Fruit fly (Drosophila melanogaster): Measurements from ENCODE around the gene PIG-B.

PIG-B gene

DNA sequence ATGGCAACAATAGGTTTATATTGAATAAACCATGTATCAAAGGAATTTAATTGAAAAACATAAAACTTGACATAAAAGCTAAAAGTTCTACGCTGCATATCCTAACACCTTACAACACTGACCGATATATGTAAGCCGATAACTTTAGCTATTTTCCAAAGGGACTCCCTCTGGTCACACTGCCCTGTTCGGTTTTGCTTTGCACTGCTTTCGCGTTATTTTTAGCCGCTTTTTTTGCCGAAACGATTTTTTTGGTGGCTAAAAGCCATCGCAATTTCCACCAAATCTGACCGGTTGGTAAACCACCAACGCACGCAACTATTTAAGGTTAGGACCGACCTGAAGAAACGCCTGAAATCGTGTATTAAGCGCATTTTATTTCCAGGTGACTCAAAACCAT, at the start of gene PIG-B, which contains the start of gene CG32263:
Gene PIG-B (plus strand): TSS at position 175 of the 400 bp plus-strand sequence.
Gene CG32263 (minus strand): TSS at position 26 of the 400 bp plus-strand sequence.
- TF ChIP-seq CTCF (optimal IDR thresholded peaks at IDR 0.05), result no peak
- no peak for TF ChIP-seq CG8478 (optimal IDR thresholded peaks at IDR 0.05)

DNA sequence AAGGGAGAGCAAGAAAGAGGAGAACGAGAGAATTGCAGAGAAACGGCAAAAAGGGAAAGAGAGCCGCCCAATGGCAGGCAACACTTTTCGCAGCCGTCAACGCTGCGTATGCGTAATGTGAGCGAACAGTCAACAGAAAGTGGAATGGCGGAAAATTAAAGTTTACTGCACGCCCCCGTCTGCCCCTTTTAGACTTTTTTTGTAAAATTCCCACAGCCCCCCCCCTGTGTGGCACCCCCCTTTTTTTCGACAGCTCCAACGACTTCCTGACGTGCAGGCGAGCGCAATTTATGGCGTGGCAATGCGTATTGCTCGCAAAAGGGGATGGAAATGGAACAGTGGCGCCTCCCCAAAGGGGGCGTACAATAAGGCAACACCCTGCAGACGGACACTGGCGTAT, 47.7 kb upstream of the PIG-B start:
- TF ChIP-seq CG8478 (optimal IDR thresholded peaks at IDR 0.05), result no peak
- TF ChIP-seq CTCF (optimal IDR thresholded peaks at IDR 0.05), result no peak

DNA sequence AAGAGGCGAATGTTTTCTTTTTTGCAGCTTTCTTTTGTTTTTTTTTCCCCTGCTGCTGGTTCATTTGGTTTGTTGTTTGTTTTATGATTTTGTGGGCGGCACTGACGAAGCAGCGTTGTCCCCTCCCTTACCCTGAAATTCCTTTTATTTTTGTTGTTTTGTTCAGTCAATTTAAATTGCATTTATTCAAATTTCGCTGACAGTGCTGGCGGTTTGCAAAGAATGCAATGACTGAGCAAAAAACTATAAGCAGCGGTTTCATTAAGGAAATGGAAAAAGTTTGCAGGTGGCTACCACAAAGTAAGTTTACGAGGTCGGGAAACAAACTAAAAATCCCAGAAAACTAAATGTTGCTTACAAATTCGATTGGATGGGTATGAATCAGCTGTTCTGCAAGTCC, 46.7 kb upstream of the PIG-B start:
- no peak for TF ChIP-seq CTCF (optimal IDR thresholded peaks at IDR 0.05)
- no peak for TF ChIP-seq CG8478 (optimal IDR thresholded peaks at IDR 0.05)

DNA sequence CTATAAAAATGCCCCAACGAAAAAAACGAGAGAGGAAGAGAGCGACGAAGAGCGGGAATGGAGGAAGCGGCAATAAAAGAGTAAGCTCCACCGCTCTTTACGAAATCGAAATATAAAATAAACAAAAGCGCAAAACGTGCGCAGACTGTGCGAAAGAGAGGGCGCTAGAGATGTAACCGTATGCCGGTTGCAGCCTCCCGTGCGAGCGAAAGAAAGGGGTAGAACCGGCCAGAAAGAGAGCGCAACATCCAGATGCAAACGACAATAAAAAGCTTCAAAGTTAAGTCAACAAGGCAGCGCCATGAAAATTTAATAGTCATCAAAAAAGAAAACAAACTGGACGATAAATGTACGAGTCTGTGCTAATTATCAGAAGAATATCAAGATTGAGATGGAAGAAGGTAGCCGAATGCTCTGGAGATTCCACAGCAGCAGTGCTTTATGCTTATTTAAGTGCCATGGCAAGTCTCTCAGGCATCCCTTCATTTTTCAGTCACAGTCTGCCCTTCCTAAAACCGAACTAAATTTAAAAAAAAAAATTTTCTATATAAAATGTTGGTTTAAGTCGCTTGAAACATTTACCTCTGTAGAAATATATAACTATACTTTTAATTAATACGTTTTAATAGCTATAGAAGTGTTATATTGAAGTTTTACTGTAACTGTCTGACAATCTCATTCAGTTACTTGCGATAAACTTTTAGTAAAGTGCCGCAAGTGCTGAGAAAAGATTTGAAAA, 45.1 kb upstream of the PIG-B start:
- TF ChIP-seq CG8478 (optimal IDR thresholded peaks at IDR 0.05) (no peak), CTCF (optimal IDR thresholded peaks at IDR 0.05) (no peak)

DNA sequence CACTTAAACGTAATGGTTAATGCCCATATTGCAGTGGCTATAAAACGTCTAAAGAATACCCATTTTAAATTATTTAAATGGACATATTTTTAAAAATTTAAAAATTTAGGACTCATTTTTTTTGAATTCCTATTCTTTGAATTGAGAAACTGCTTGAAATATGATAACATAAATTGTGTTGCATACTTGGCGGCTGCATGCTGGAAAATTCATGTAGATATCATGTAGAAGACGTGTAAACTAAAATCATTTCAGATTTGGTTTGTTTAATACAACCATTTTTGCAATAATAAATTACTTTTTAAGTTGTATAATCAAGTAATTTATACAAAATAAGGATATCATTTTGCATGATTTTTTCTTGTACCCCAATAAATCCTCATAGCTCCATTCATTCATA, 44.4 kb upstream of the PIG-B start:
- peak in 1 of 2 experiments; percentile 62 for TF ChIP-seq CTCF (optimal IDR thresholded peaks at IDR 0.05)
- no peak for TF ChIP-seq CG8478 (optimal IDR thresholded peaks at IDR 0.05)

DNA sequence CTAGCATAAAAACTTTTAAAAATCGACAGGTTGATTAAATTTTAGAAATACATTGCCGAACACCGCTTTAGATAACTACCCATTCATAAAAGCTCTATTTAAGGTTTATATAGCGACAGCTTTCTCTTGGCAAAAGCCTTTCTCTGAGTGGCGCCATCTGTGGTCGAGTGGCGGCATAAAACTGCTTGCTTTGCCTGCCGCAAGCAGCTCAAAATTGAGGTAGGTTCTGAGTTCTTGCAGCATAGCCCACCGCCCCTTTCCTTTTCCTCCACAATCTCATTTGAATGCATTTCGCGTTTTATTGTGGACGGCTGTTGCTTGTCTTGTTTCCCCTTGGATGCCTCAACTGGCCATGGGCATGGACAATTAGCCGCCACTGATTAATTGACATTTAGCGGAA, 43.2 kb upstream of the PIG-B start:
- TF ChIP-seq CG8478 (optimal IDR thresholded peaks at IDR 0.05) (no peak), CTCF (optimal IDR thresholded peaks at IDR 0.05) (peak; percentile 93 to 95)

DNA sequence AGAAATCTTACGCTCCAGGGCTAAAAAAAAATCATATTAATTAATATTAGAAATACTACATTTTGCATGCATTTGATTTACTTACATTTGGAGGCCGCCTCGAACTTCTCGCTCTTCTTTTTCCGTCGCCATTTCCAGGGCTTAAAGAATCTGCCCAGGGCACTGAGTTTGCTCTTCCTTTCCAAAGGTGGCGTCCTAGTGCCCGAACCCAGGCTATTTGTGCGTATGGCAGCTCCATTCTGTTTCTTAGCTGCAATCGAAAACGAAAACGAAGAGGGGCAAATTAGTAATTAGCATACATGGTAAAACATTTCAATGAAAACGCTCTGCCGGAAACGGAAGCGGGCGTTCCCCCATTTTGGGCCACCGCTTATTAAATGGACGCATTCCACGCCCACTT, 41.9 kb upstream of the PIG-B start:
- TF ChIP-seq CG8478 (optimal IDR thresholded peaks at IDR 0.05), result no peak
- peak; percentile 67 to 80 for TF ChIP-seq CTCF (optimal IDR thresholded peaks at IDR 0.05)

DNA sequence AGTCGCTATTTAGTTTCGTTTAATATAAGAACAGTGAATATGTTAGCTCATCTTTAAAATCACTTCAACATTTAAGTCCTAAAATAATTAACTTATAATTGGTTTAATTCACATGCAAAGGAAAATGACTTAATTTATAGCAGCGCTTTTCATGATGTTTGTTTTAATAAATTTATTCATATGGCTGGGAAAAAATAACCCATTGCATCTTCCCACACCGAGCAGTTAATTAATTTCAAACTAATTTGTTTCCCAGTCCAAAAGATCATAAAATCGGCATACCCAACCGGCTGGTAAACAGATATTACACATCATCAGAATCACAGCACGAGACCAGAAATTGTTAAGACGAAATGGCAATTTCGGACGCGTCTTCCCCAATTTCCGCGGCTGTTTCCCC, 40.2 kb upstream of the PIG-B start:
- TF ChIP-seq CG8478 (optimal IDR thresholded peaks at IDR 0.05) (no peak), CTCF (optimal IDR thresholded peaks at IDR 0.05) (no peak)

DNA sequence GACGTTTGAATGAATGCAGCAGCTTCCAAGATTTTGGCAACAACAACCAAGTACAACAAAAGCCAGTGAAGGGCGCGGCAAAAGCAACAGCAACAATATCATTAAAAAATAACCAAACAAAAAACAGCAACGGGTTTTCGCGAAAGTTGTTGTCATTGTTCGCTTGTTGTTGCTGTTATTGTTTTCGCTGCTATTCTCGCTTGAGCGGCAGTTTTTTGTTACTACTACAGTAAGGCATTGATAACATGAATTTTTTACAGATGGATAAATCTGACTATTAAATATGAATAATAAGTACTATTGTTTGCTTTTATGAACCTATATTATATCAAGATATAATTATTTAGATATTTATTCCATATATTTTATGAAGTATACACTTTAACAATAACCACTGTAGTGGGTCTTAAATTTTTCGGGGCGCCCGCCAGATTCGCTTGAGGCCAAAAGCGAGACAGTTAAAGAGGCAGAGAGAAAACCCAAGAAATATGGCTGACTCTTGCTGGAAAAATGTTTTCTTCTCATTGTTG, 39.6 kb upstream of the PIG-B start:
- TF ChIP-seq CG8478 (optimal IDR thresholded peaks at IDR 0.05) (no peak), CTCF (optimal IDR thresholded peaks at IDR 0.05) (no peak)

DNA sequence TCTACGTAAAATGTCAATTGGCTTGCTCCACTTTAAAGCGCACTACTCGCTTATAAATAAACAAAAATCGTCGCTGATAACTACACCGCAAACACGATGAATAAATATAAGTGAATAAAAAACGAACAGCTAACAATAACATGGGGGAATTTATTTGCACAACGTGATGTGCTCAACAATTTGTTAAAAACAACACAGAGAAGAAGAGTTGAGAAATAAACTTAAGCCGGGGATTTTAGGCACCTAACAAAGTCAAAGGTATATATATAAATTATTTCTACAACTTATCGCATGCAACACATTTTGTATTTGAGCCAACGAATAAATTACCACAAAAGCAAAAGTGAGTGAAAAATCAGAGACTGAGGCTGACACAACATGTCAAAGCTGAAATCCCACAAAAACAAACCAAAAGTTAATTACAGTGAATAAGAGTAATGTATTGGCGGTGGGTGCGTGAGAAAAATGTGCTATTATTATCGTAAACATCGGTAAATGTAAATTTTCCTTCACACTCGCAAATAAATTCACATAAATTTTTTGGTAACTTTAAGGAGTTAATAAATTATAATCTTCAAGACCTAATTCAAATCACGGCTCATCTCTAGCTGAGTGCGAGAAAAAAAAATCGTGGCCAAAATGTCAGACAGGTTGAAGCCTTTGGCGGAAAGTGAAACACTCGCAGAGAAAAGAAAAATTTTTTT, 38.6 kb upstream of the PIG-B start:
- TF ChIP-seq CG8478 (optimal IDR thresholded peaks at IDR 0.05), result no peak
- TF ChIP-seq CTCF (optimal IDR thresholded peaks at IDR 0.05), result no peak

DNA sequence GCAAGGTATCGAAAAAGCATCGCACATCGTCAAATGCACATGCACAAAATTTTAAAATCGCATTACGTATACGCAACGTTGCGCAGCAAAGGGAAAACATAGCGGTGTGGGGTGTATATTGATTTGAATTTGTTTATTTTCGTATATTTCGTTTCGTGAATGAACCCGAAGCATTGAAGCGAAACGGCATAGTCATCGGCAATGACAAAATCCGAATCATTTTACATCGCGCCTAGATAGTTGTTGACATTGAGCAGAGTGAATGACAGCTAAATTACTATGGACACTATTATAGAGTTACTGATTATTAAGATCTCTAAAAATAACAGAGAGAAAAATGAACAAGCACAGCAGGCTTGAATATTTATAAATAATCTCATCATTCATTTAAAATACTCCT, 37.7 kb upstream of the PIG-B start:
- TF ChIP-seq CG8478 (optimal IDR thresholded peaks at IDR 0.05), result no peak
- TF ChIP-seq CTCF (optimal IDR thresholded peaks at IDR 0.05), result no peak

DNA sequence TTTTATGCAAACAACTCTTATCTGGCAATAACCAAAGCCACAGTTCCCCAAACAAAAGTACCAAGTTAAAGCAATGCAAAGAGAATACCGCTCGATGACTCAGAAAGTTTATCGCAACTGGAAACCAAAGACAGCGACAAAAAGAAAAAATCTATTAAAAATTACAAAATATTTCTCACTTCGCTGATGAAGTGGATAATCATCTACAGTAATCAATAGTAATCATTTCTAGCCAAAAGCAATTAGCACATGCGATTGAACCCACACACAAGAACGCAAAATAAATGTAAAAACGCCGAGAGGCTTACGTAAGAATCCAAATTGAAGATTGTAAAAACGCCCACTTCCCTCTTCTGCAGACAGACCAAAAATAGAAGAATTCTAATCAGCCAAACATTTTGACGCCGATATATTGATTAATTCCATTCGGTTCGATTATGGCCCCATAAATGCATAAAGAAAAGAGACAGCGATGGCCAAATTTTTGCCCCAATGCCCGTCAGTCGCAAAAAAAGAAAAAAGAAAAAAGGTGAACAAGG, 34.4 kb upstream of the PIG-B start:
- TF ChIP-seq CG8478 (optimal IDR thresholded peaks at IDR 0.05) (no peak), CTCF (optimal IDR thresholded peaks at IDR 0.05) (no peak)

DNA sequence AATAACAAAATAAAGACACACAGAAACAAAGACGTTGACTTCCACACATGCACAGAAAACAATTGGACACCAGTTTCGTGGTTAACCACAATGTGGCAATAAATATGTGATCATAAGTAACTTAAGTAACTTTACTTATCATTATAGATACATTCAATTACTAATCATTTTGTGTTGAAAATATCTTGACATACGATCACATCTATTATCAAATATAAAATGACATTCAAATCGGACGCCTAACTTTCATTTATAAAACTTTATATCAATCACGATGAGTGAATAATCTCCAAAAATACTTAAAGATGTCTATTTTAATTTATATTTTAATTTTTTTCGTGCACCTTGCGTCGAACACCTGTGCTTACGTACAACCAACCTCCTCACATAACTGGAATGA, 32.6 kb upstream of the PIG-B start:
- TF ChIP-seq CG8478 (optimal IDR thresholded peaks at IDR 0.05) (no peak), CTCF (optimal IDR thresholded peaks at IDR 0.05) (no peak)

DNA sequence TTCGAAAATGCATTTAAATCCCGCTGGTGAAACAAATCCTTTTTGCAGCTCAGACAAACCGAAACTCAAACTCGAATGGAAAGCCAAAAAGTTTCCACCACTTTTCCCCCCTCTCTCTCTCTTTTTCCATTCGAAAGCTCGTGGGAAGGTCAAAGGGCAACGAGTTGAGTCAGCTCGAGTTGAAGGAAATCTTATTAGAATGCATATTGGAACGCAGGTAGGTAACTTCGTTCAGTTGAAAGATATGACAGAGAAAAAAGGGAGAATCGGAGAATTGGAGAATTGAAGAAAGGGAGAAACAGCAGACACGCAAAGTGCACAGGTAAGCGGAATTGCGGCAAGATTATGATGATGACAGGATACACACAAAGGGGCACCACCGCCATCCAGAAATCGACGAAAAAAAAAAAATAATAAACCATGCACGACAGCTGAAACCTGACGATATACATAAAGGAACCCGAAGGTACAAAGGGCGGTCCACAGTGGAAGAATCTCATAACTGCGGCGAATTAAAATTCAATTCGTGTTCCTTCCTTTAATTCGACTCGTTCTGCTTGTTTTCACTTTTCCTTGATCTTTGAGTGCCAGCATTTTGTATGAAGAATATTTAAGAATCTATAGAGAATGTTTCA, 28.4 kb upstream of the PIG-B start:
- TF ChIP-seq CG8478 (optimal IDR thresholded peaks at IDR 0.05), result no peak
- TF ChIP-seq CTCF (optimal IDR thresholded peaks at IDR 0.05), result no peak

DNA sequence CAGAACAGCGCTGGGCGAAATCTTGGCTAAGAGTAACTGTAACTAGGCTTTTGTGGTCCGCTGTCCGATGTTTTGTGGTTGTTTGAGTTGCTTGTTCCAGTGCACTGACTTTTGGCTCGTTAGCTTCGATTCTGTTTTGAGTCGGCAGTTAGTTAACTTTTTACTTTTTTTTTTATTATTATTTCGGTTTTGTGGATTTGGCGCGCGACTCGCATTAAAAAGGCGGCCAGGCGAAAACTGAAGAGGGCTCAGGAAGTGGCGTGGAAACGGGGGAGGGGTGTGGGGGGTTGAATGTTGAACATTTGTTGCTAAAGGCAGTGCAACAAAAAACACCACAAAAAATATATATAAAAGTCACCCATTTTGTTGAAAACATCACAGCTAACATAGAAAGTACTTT, 27.6 kb upstream of the PIG-B start:
- TF ChIP-seq CG8478 (optimal IDR thresholded peaks at IDR 0.05) (no peak), CTCF (optimal IDR thresholded peaks at IDR 0.05) (no peak)
